Worm (Caenorhabditis elegans) whole organism, early embryonic: ENCODE measurements around the gene F42A9.17.

Source experiments
- B0310.2 ChIP-seq: sonication (generic microtip); optimal IDR thresholded peaks from 2 replicates; lab custom pipeline; 2016; ENCODE audit warnings: mild to moderate bottlenecking, missing genetic modification characterization, missing compliant biosample characterization
- F13C5.2 ChIP-seq: sonication (generic microtip); optimal IDR thresholded peaks from 2 replicates; lab custom pipeline; 2017; ENCODE audit warnings: mild to moderate bottlenecking, missing genetic modification characterization, inconsistent platforms, missing compliant biosample characterization
- aly-1 ChIP-seq: sonication (generic microtip); optimal IDR thresholded peaks from 2 replicates; lab custom pipeline; 2016; ENCODE audit warnings: missing genetic modification characterization, missing compliant biosample characterization
- ama-1 ChIP-seq: fragments of 150-350 bp; optimal IDR thresholded peaks from 2 replicates; lab custom pipeline; 2014
- ceh-13 ChIP-seq: fragments of 200-800 bp; sonication (Bioruptor generic); optimal IDR thresholded peaks from 2 replicates; lab custom pipeline; 2018; ENCODE audit warnings: mild to moderate bottlenecking, missing genetic modification characterization, missing compliant biosample characterization
- ceh-36 ChIP-seq: sonication (generic microtip); optimal IDR thresholded peaks from 2 replicates; lab custom pipeline; 2016; ENCODE audit warnings: missing genetic modification characterization, inconsistent platforms, missing compliant biosample characterization
- ets-7 ChIP-seq: sonication (generic microtip); optimal IDR thresholded peaks from 2 replicates; lab custom pipeline; 2016; ENCODE audit warnings: missing genotype, missing genetic modification characterization, missing compliant biosample characterization
- flt-1 ChIP-seq: fragments of 200-800 bp; sonication (Bioruptor generic); IDR thresholded peaks from 2 replicates; pipeline ENCODE4 v1.3.6; 2022; ENCODE audit warnings: missing genetic modification characterization, missing compliant biosample characterization
- hmbx-1 ChIP-seq: sonication (generic microtip); optimal IDR thresholded peaks from 2 replicates; lab custom pipeline; 2016; ENCODE audit warnings: mild to moderate bottlenecking, missing genetic modification characterization, missing compliant biosample characterization
- hmg-4 ChIP-seq: fragments of 200-800 bp; sonication (Bioruptor generic); optimal IDR thresholded peaks from 2 replicates; lab custom pipeline; 2018; ENCODE audit warnings: mild to moderate bottlenecking, missing genetic modification characterization, missing compliant biosample characterization
- hnd-1 ChIP-seq: sonication (generic microtip); optimal IDR thresholded peaks from 2 replicates; lab custom pipeline; 2016; ENCODE audit warnings: missing genetic modification characterization, missing compliant biosample characterization
- pes-1 ChIP-seq: fragments of 200-800 bp; sonication (Bioruptor generic); IDR thresholded peaks from 2 replicates; pipeline ENCODE4 v1.3.6; 2022; ENCODE audit warnings: missing genetic modification reagents, missing genetic modification characterization, missing compliant biosample characterization
- scrt-1 ChIP-seq: fragments of 200-800 bp; sonication (Bioruptor generic); IDR thresholded peaks from 2 replicates; pipeline ENCODE4 v1.3.6; 2022; ENCODE audit warnings: missing genetic modification characterization, missing compliant biosample characterization
- sea-1 ChIP-seq: fragments of 200-800 bp; sonication (Bioruptor generic); conservative IDR thresholded peaks from 2 replicates; pipeline ENCODE4 v1.3.6; 2022; ENCODE audit warnings: missing genetic modification characterization, missing compliant biosample characterization
- tbx-11 ChIP-seq: fragments of 200-800 bp; sonication (Bioruptor generic); IDR thresholded peaks from 2 replicates; pipeline ENCODE4 v1.3.6; 2022; ENCODE audit warnings: missing genetic modification characterization, missing compliant biosample characterization
- tbx-37 ChIP-seq: fragments of 200-800 bp; sonication (Bioruptor generic); conservative IDR thresholded peaks from 2 replicates; pipeline ENCODE4 v1.3.6; 2022; ENCODE audit warnings: missing genetic modification reagents, missing genetic modification characterization, missing compliant biosample characterization
- tra-4 ChIP-seq: sonication (generic microtip); optimal IDR thresholded peaks from 2 replicates; lab custom pipeline; 2017; ENCODE audit warnings: missing genetic modification characterization, missing compliant biosample characterization

The F42A9.17 gene

ce11 chrIV:8602877-8603276 is 8.9 kb downstream of the F42A9.17 start, which contains the start of gene Y59H11AR.10:
Gene Y59H11AR.10, plus strand, starts transcription at chrIV:8603177.
- TF ChIP-seq flt-1 (GFP tag; lab: Robert Waterston, UW) (no peak), tbx-11 (no peak), B0310.2 (tag; lab: Kevin White, UChicago) (no peak), hmg-4 (GFP tag; lab: Kevin White, UChicago) (no peak), ets-7 (tag; lab: Kevin White, UChicago) (no peak)

- TF ChIP-seq ama-1 (no peak), tbx-37 (no peak), sea-1 (GFP tag; lab: Robert Waterston, UW) (no peak), scrt-1 (GFP tag; lab: Robert Waterston, UW) (no peak), hmg-4 (GFP tag; lab: Kevin White, UChicago) (no peak), tbx-11 (no peak), hmbx-1 (tag; lab: Kevin White, UChicago) (no peak), tra-4 (tag; lab: Kevin White, UChicago) (no peak), B0310.2 (tag; lab: Kevin White, UChicago) (no peak), ceh-13 (GFP tag; lab: Kevin White, UChicago) (no peak), aly-1 (tag; lab: Kevin White, UChicago) (no peak), F13C5.2 (tag; lab: Kevin White, UChicago) (no peak), pes-1 (GFP tag; lab: Robert Waterston, UW) (no peak), ceh-36 (tag; lab: Kevin White, UChicago) (no peak), flt-1 (GFP tag; lab: Robert Waterston, UW) (no peak), ets-7 (tag; lab: Kevin White, UChicago) (no peak), hnd-1 (no peak)
Measured at ce11 chrIV:8600712-8601330, 10.9 kb downstream of the F42A9.17 start, which contains the start of gene Y59H11AR.4. Gene Y59H11AR.4, minus strand, starts transcription at chrIV:8600762.

ce11 chrIV:8597504-8597903 is 14.2 kb downstream of the F42A9.17 start:
- TF ChIP-seq hnd-1 (no peak), tra-4 (tag; lab: Kevin White, UChicago) (no peak), tbx-37 (no peak), F13C5.2 (tag; lab: Kevin White, UChicago) (no peak), sea-1 (GFP tag; lab: Robert Waterston, UW) (no peak), ceh-13 (GFP tag; lab: Kevin White, UChicago) (no peak), aly-1 (tag; lab: Kevin White, UChicago) (no peak), pes-1 (GFP tag; lab: Robert Waterston, UW) (no peak), ets-7 (tag; lab: Kevin White, UChicago) (no peak), hmg-4 (GFP tag; lab: Kevin White, UChicago) (no peak), tbx-11 (no peak), ama-1 (no peak), flt-1 (GFP tag; lab: Robert Waterston, UW) (no peak)

- TF ChIP-seq hmg-4 (GFP tag; lab: Kevin White, UChicago): no peak
Measured at ce11 chrIV:8595767-8596166, 16.0 kb downstream of the F42A9.17 start, which contains the start of gene clec-181. Gene clec-181, plus strand, starts transcription at chrIV:8596067.

- TF ChIP-seq B0310.2 (tag; lab: Kevin White, UChicago): no peak
- TF ChIP-seq aly-1 (tag; lab: Kevin White, UChicago): no peak
- TF ChIP-seq ceh-13 (GFP tag; lab: Kevin White, UChicago): no peak
- no peak for TF ChIP-seq hmbx-1 (tag; lab: Kevin White, UChicago)
- no peak for TF ChIP-seq pes-1 (GFP tag; lab: Robert Waterston, UW)
- no peak for TF ChIP-seq ets-7 (tag; lab: Kevin White, UChicago)
- TF ChIP-seq tbx-11: no peak
- no peak for TF ChIP-seq ama-1
- no peak for TF ChIP-seq tbx-37
- TF ChIP-seq sea-1 (GFP tag; lab: Robert Waterston, UW): no peak
- TF ChIP-seq scrt-1 (GFP tag; lab: Robert Waterston, UW): no peak
- no peak for TF ChIP-seq flt-1 (GFP tag; lab: Robert Waterston, UW)
- no peak for TF ChIP-seq ceh-36 (tag; lab: Kevin White, UChicago)
Measured at ce11 chrIV:8595317-8595716, 16.4 kb downstream of the F42A9.17 start, which contains the start of gene Y59H11AR.3. Gene Y59H11AR.3, minus strand, starts transcription at chrIV:8595417.

- TF ChIP-seq tbx-11 (no peak), ceh-36 (tag; lab: Kevin White, UChicago) (no peak), hmg-4 (GFP tag; lab: Kevin White, UChicago) (no peak), hmbx-1 (tag; lab: Kevin White, UChicago) (no peak), ets-7 (tag; lab: Kevin White, UChicago) (no peak), B0310.2 (tag; lab: Kevin White, UChicago) (no peak), tra-4 (tag; lab: Kevin White, UChicago) (no peak), ceh-13 (GFP tag; lab: Kevin White, UChicago) (no peak), hnd-1 (no peak)
Measured at ce11 chrIV:8587605-8588004, 24.1 kb downstream of the F42A9.17 start.

- TF ChIP-seq ama-1 (no peak), scrt-1 (GFP tag; lab: Robert Waterston, UW) (no peak), pes-1 (GFP tag; lab: Robert Waterston, UW) (no peak), ceh-13 (GFP tag; lab: Kevin White, UChicago) (no peak), tbx-37 (no peak), tbx-11 (no peak), ceh-36 (tag; lab: Kevin White, UChicago) (no peak), hnd-1 (no peak), ets-7 (tag; lab: Kevin White, UChicago) (no peak), B0310.2 (tag; lab: Kevin White, UChicago) (no peak), F13C5.2 (tag; lab: Kevin White, UChicago) (no peak), hmg-4 (GFP tag; lab: Kevin White, UChicago) (no peak), hmbx-1 (tag; lab: Kevin White, UChicago) (no peak), sea-1 (GFP tag; lab: Robert Waterston, UW) (no peak)
Measured at ce11 chrIV:8587057-8587456, 24.7 kb downstream of the F42A9.17 start.
